Fruit fly (Drosophila melanogaster): ENCODE results near the gene tal-1A.

Gene tal-1A

DNA sequence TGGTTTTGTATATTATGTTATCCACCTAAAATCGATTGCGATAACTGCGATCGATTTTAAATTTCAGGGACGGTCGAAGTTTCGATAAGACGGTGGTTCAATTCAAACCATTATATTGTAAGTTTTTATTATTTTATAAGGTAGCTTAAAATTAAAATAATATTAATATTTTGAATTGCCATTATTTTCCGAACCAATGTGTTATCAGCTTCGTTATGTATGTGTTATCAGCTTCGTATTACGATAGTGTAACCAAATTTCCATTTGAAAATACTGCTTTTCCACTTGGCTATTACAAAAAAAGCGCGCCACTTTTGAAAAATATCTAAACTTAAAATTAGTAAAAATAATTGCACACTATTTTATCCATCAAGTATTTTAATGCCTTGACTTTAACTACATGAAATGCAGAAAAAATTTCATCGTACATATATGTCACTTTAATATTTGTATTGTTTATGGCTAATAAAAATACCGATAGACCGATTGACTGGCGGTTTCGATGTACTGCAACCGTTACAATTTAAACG lies 27.0 kb downstream of the tal-1A start, which contains the start of gene CG31495 (continued):
- TF ChIP-seq CG1024 (GFP tag; IDR thresholded peaks at IDR 0.05) (0 out of 2 replicates have a peak, but pooled peaks have one; percentile 3), nmo (GFP tag; optimal IDR thresholded peaks at IDR 0.05) (peak; percentile 59), CG6791 (GFP tag; IDR thresholded peaks at IDR 0.05; ENCODE audit: partially characterized antibody) (peak; percentile 62; the same call in 1 of the 3 replicates), chif (GFP tag; optimal IDR thresholded peaks at IDR 0.05) (peak in 1 of 2 experiments; percentile 4), CG34224 (GFP tag; IDR thresholded peaks at IDR 0.05; ENCODE audit: partially characterized antibody) (peak; percentile 47; the same call in 2 of the 3 replicates), Deaf1 (tag; optimal IDR thresholded peaks at IDR 0.05) (no peak), CG9932 (GFP tag; IDR thresholded peaks at IDR 0.05) (peak; percentile 60), Dbx (GFP tag; IDR thresholded peaks at IDR 0.05) (0 out of 3 replicates have a peak, but pooled peaks have one; percentile 37), cas (GFP tag; IDR thresholded peaks at IDR 0.05) (no peak), CG17829 (tag; optimal IDR thresholded peaks at IDR 0.05) (peak; percentile 4), sens (GFP tag) (peak; percentile 70), CG4617 (GFP tag; optimal IDR thresholded peaks at IDR 0.05; ENCODE audit: borderline replicate concordance) (peak; percentile 17), ftz-f1 (GFP tag; optimal IDR thresholded peaks at IDR 0.05) (no peak), CG15514 (GFP tag; optimal IDR thresholded peaks at IDR 0.05) (peak; percentile 44), CG17361 (GFP tag; IDR thresholded peaks at IDR 0.05) (peak; percentile 54; the same call in 2 of the 3 replicates), Lhr (GFP tag; optimal IDR thresholded peaks at IDR 0.05) (peak; percentile 51), PHDP (tag; optimal IDR thresholded peaks at IDR 0.05) (no peak), lola (GFP tag; optimal IDR thresholded peaks at IDR 0.05) (peak in 2 of 3 experiments; percentile 19 to 82), HmgZ (tag; optimal IDR thresholded peaks at IDR 0.05) (peak; percentile 15), sqz (GFP tag; optimal IDR thresholded peaks at IDR 0.05) (no peak), HLH54F (GFP tag; optimal IDR thresholded peaks at IDR 0.05) (peak; percentile 11), toy (GFP tag; IDR thresholded peaks at IDR 0.05) (no peak), CG2712 (tag; optimal IDR thresholded peaks at IDR 0.05) (peak; percentile 49), Dfd (GFP tag; optimal IDR thresholded peaks at IDR 0.05) (peak in 1 of 2 experiments; percentile 34), CG18262 (tag; optimal IDR thresholded peaks at IDR 0.05) (peak; percentile 24), CG6854 (GFP tag; optimal IDR thresholded peaks at IDR 0.05) (no peak), CG9797 (GFP tag; optimal IDR thresholded peaks at IDR 0.05) (peak; percentile 66), bbx (GFP tag; IDR thresholded peaks at IDR 0.05; ENCODE audit: partially characterized antibody) (peak; percentile 43), CTCF (GFP tag; optimal IDR thresholded peaks at IDR 0.05) (peak; percentile 73), CG10565 (GFP tag; optimal IDR thresholded peaks at IDR 0.05) (no peak), Nf-YA (GFP tag; IDR thresholded peaks at IDR 0.05) (no peak), CG17359 (tag; optimal IDR thresholded peaks at IDR 0.05) (peak; percentile 4), Bgb (GFP tag; IDR thresholded peaks at IDR 0.05; ENCODE audit: partially characterized antibody) (0 out of 2 replicates have a peak, but pooled peaks have one; percentile 13), CG9609 (GFP tag; optimal IDR thresholded peaks at IDR 0.05) (peak; percentile 29), Vsx1 (GFP tag; optimal IDR thresholded peaks at IDR 0.05) (peak; percentile 72), bigmax (GFP tag; optimal IDR thresholded peaks at IDR 0.05) (no peak), CG1603 (tag; optimal IDR thresholded peaks at IDR 0.05) (peak; percentile 45), slp2 (GFP tag; optimal IDR thresholded peaks at IDR 0.05) (no peak), grau (tag; optimal IDR thresholded peaks at IDR 0.05) (peak; percentile 31), CG30020 (tag; optimal IDR thresholded peaks at IDR 0.05) (peak; percentile 85), gem (tag; optimal IDR thresholded peaks at IDR 0.05) (peak; percentile 42), CG7357 (GFP tag; IDR thresholded peaks at IDR 0.05) (peak; percentile 95), CG1602 (GFP tag; optimal IDR thresholded peaks at IDR 0.05) (no peak), CG30403 (GFP tag; optimal IDR thresholded peaks at IDR 0.05) (peak; percentile 17), shn (GFP tag; optimal IDR thresholded peaks at IDR 0.05) (peak; percentile 1), CG14667 (GFP tag; IDR thresholded peaks at IDR 0.05) (no peak), Lim3 (GFP tag; IDR thresholded peaks at IDR 0.05) (no peak), lab (GFP tag; optimal IDR thresholded peaks at IDR 0.05) (no peak), CG11504 (tag; optimal IDR thresholded peaks at IDR 0.05) (peak; percentile 43), mam (GFP tag; optimal IDR thresholded peaks at IDR 0.05) (peak; percentile 56)

Data from whole organism, embryonic.